Fruit fly (Drosophila melanogaster) whole organism, pupa: ENCODE results near the gene Prm.

Source experiments
- CG4496 ChIP-seq: fragments of 200-800 bp; sonication (Bioruptor generic); IDR thresholded peaks from 3 replicates; pipeline ENCODE4 v1.3.6; 2022; ENCODE audit warnings: missing biosample characterization, missing genetic modification characterization
- D1 ChIP-seq: fragments of 200-800 bp; sonication (Bioruptor generic); optimal IDR thresholded peaks from 2 replicates; lab custom pipeline; 2018; ENCODE audit warnings: missing biosample characterization, mild to moderate bottlenecking, missing genetic modification characterization, moderate library complexity
- gl ChIP-seq: fragments of 200-800 bp; sonication (Bioruptor generic); optimal IDR thresholded peaks from 2 replicates; lab custom pipeline; 2018; ENCODE audit warnings: missing biosample characterization, mild to moderate bottlenecking, missing genetic modification characterization

DNA sequence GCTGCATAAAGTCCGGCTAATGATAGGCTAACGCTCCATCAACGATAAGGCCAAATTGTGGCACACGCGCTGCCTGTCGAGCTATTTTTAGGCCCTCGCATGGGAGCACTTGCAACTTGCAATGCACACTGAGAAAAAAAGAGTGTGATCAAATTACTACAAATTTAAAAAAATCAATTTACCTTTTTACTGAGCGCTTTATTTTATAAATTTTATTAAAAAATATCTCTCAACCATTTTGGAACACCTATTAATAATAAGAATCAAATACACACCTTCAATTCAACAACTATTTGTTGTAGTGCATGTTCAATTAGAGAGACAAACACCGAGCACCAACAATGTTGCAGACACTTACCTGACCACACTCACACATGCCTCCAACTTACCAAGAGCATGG is 20.4 kb upstream of the Prm start:
- TF ChIP-seq gl = no peak
- TF ChIP-seq CG4496 (GFP tag; lab: Robert Waterston, UW) = peak; percentile 96
- TF ChIP-seq D1 (tag; lab: Kevin White, UChicago) = no peak
